Fruit fly (Drosophila melanogaster) whole organism, embryonic: ENCODE data around the gene CG13117.

Source experiments
- BtbVII ChIP-seq: fragments of 200-800 bp; sonication (Bioruptor generic); optimal IDR thresholded peaks from 3 replicates; lab custom pipeline; 2017; ENCODE audit warnings: missing biosample characterization, mild to moderate bottlenecking, missing genetic modification characterization
- C15 ChIP-seq: fragments of 200-800 bp; sonication (Bioruptor generic); IDR thresholded peaks from 3 replicates; pipeline ENCODE4 v1.3.6; 2022; ENCODE audit warnings: missing biosample characterization, missing genetic modification characterization
- CG10321 ChIP-seq: fragments of 200-800 bp; sonication (Bioruptor generic); IDR thresholded peaks from 2 replicates; pipeline ENCODE4 v1.3.6; 2022; ENCODE audit warnings: missing biosample characterization, missing genetic modification characterization
- CG10979 ChIP-seq: fragments of 200-800 bp; sonication (Bioruptor generic); optimal IDR thresholded peaks from 2 replicates; lab custom pipeline; 2018; ENCODE audit warnings: missing biosample characterization, mild to moderate bottlenecking, missing genetic modification characterization, moderate library complexity
- CG12219 ChIP-seq: fragments of 200-800 bp; sonication (Bioruptor generic); optimal IDR thresholded peaks from 3 replicates; lab custom pipeline; 2018; ENCODE audit warnings: missing biosample characterization, mild to moderate bottlenecking, missing genetic modification characterization
- CG1233 ChIP-seq: fragments of 200-800 bp; sonication (Bioruptor generic); optimal IDR thresholded peaks from 4 replicates; lab custom pipeline; 2018; ENCODE audit warnings: missing biosample characterization, mild to moderate bottlenecking, missing genetic modification characterization
- CG13624 ChIP-seq: fragments of 200-800 bp; sonication (Bioruptor generic); optimal IDR thresholded peaks from 2 replicates; lab custom pipeline; 2016; ENCODE audit warnings: missing biosample characterization, missing genetic modification characterization
- CG15073 ChIP-seq: fragments of 200-800 bp; sonication (Bioruptor generic); optimal IDR thresholded peaks from 2 replicates; lab custom pipeline; 2016; ENCODE audit warnings: missing biosample characterization, missing genetic modification characterization
- CG16813 ChIP-seq: fragments of 200-800 bp; sonication (Bioruptor generic); IDR thresholded peaks from 3 replicates; pipeline ENCODE4 v1.3.6; 2022; ENCODE audit warnings: missing biosample characterization, missing genetic modification characterization; ENCODE audit not compliant: partially characterized antibody
- CG16863 ChIP-seq: fragments of 200-800 bp; sonication (Bioruptor generic); optimal IDR thresholded peaks from 3 replicates; lab custom pipeline; 2016; ENCODE audit warnings: missing biosample characterization, missing genetic modification characterization
- CG17359 ChIP-seq: fragments of 200-800 bp; sonication (Bioruptor generic); optimal IDR thresholded peaks from 3 replicates; lab custom pipeline; 2018; ENCODE audit warnings: missing biosample characterization, mild to moderate bottlenecking, missing genetic modification characterization, moderate library complexity
- CG2889 ChIP-seq: fragments of 200-800 bp; sonication (Bioruptor generic); IDR thresholded peaks from 3 replicates; pipeline ENCODE4 v1.3.6; 2022; ENCODE audit warnings: missing biosample characterization, missing genetic modification characterization
- CG32767 ChIP-seq: fragments of 200-800 bp; sonication (Bioruptor generic); IDR thresholded peaks from 2 replicates; pipeline ENCODE4 v1.3.6; 2022; ENCODE audit warnings: missing biosample characterization, missing genetic modification characterization
- CG34224 ChIP-seq: fragments of 200-800 bp; sonication (Bioruptor generic); IDR thresholded peaks from 3 replicates; pipeline ENCODE4 v1.3.6; 2022; ENCODE audit warnings: missing biosample characterization, missing genetic modification characterization; ENCODE audit not compliant: partially characterized antibody
- CG4707 ChIP-seq: fragments of 200-800 bp; sonication (Bioruptor generic); optimal IDR thresholded peaks from 2 replicates; lab custom pipeline; 2018; ENCODE audit warnings: missing biosample characterization, mild to moderate bottlenecking, missing genetic modification characterization, moderate library complexity
- CG5245 ChIP-seq: fragments of 200-800 bp; sonication (Bioruptor generic); optimal IDR thresholded peaks from 3 replicates; lab custom pipeline; 2016; ENCODE audit warnings: missing biosample characterization, missing genetic modification characterization
- CG5953 ChIP-seq: fragments of 200-800 bp; sonication (Bioruptor generic); IDR thresholded peaks from 2 replicates; pipeline ENCODE4 v1.3.6; 2022; ENCODE audit warnings: missing biosample characterization, missing genetic modification characterization
- CG6854 ChIP-seq: fragments of 200-800 bp; sonication (Bioruptor generic); optimal IDR thresholded peaks from 3 replicates; lab custom pipeline; 2017; ENCODE audit warnings: missing biosample characterization, mild to moderate bottlenecking, missing genetic modification characterization
- CG7839 ChIP-seq: fragments of 200-800 bp; sonication (Bioruptor generic); optimal IDR thresholded peaks from 3 replicates; lab custom pipeline; 2018; ENCODE audit warnings: missing biosample characterization, mild to moderate bottlenecking, missing genetic modification characterization, moderate library complexity
- CG7928 ChIP-seq: fragments of 200-800 bp; sonication (Bioruptor generic); optimal IDR thresholded peaks from 2 replicates; lab custom pipeline; 2017; ENCODE audit warnings: missing biosample characterization, mild to moderate bottlenecking, missing genetic modification characterization
- CG9437 ChIP-seq: fragments of 200-800 bp; sonication (Bioruptor generic); optimal IDR thresholded peaks from 2 replicates; lab custom pipeline; 2018; ENCODE audit warnings: missing biosample characterization, mild to moderate bottlenecking, missing genetic modification characterization
- CG9609 ChIP-seq: fragments of 200-800 bp; sonication (Bioruptor generic); optimal IDR thresholded peaks from 3 replicates; lab custom pipeline; 2016; ENCODE audit warnings: missing biosample characterization, missing genetic modification characterization
- CHES-1-like ChIP-seq: fragments of 200-800 bp; sonication (Bioruptor generic); optimal IDR thresholded peaks from 2 replicates; lab custom pipeline; 2016; ENCODE audit warnings: missing biosample characterization, missing genetic modification characterization
- Camta ChIP-seq: fragments of 200-800 bp; sonication (Bioruptor generic); optimal IDR thresholded peaks from 2 replicates; lab custom pipeline; 2016; ENCODE audit warnings: missing biosample characterization, missing genetic modification characterization
- CoRest ChIP-seq: fragments of 200-800 bp; sonication (Bioruptor generic); optimal IDR thresholded peaks from 3 replicates; lab custom pipeline; 2018; ENCODE audit warnings: missing biosample characterization, mild to moderate bottlenecking, missing genetic modification characterization, moderate library complexity
- Doc3 ChIP-seq: fragments of 200-800 bp; sonication (Bioruptor generic); IDR thresholded peaks from 3 replicates; pipeline ENCODE4 v1.3.6; 2022; ENCODE audit warnings: missing biosample characterization, missing genetic modification characterization; ENCODE audit not compliant: partially characterized antibody
- Ets65A ChIP-seq: fragments of 200-800 bp; sonication (Bioruptor generic); peaks from one replicate; lab custom pipeline; 2016; ENCODE audit warnings: missing biosample characterization, missing genetic modification characterization
- Gsc ChIP-seq: fragments of 200-800 bp; sonication (Bioruptor generic); IDR thresholded peaks from 2 replicates; pipeline ENCODE4 v1.3.6; 2022; ENCODE audit warnings: missing biosample characterization, missing genetic modification characterization
- HHEX ChIP-seq: fragments of 200-800 bp; sonication (Bioruptor generic); optimal IDR thresholded peaks from 3 replicates; lab custom pipeline; 2017; ENCODE audit warnings: missing biosample characterization, mild to moderate bottlenecking, missing genetic modification characterization, missing genetic modification reagents
- HmgD ChIP-seq: fragments of 200-800 bp; sonication (Bioruptor generic); optimal IDR thresholded peaks from 3 replicates; lab custom pipeline; 2016; ENCODE audit warnings: missing biosample characterization, missing genetic modification characterization
- Hr3 ChIP-seq: fragments of 200-800 bp; sonication (Bioruptor generic); optimal IDR thresholded peaks from 3 replicates; lab custom pipeline; 2016; ENCODE audit warnings: missing biosample characterization, missing genetic modification characterization
- MESR4 ChIP-seq: fragments of 200-800 bp; sonication (Bioruptor generic); optimal IDR thresholded peaks from 2 replicates; lab custom pipeline; 2018; ENCODE audit warnings: missing biosample characterization, mild to moderate bottlenecking, missing genetic modification characterization, moderate library complexity
- Neu2 ChIP-seq: fragments of 200-800 bp; sonication (Bioruptor generic); optimal IDR thresholded peaks from 3 replicates; lab custom pipeline; 2016; ENCODE audit warnings: missing biosample characterization, missing genetic modification characterization, borderline replicate concordance
- Opbp ChIP-seq: fragments of 200-800 bp; sonication (Bioruptor generic); IDR thresholded peaks from 3 replicates; pipeline ENCODE4 v1.3.6; 2022; ENCODE audit warnings: missing biosample characterization, missing genetic modification characterization; ENCODE audit not compliant: partially characterized antibody
- Spps ChIP-seq: fragments of 200-800 bp; sonication (Bioruptor generic); optimal IDR thresholded peaks from 2 replicates; lab custom pipeline; 2018; ENCODE audit warnings: missing biosample characterization, mild to moderate bottlenecking, missing genetic modification characterization
- Stat92E ChIP-seq, 3 experiments: fragments of >200 bp in 2 of 3; fragments of 200-800 bp in 1 of 3; sonication (Bioruptor generic) in 1 of 3; optimal IDR thresholded peaks; 2 replicates each; lab custom pipeline; 2017 to 2019; ENCODE audit warnings: missing biosample characterization in 3 of 3, missing genetic modification characterization in 3 of 3, mild to moderate bottlenecking in 1 of 3, moderate library complexity in 1 of 3
- crol ChIP-seq: fragments of 200-800 bp; sonication (Bioruptor generic); IDR thresholded peaks from 2 replicates; pipeline ENCODE4 v1.3.6; 2022; ENCODE audit warnings: missing biosample characterization, missing genetic modification characterization
- dmrt11E ChIP-seq: fragments of 200-800 bp; sonication (Bioruptor generic); optimal IDR thresholded peaks from 3 replicates; lab custom pipeline; 2018; ENCODE audit warnings: missing biosample characterization, mild to moderate bottlenecking, missing genetic modification characterization, moderate library complexity
- fd102C ChIP-seq: fragments of 200-800 bp; sonication (Bioruptor generic); optimal IDR thresholded peaks from 2 replicates; lab custom pipeline; 2018; ENCODE audit warnings: missing biosample characterization, mild to moderate bottlenecking, missing genetic modification characterization, moderate library complexity
- gcm ChIP-seq: fragments of 200-800 bp; sonication (Bioruptor generic); optimal IDR thresholded peaks from 2 replicates; lab custom pipeline; 2019; ENCODE audit warnings: missing biosample characterization, mild to moderate bottlenecking, missing genetic modification characterization, moderate library complexity
- gcm2 ChIP-seq: fragments of 200-800 bp; sonication (Bioruptor generic); optimal IDR thresholded peaks from 2 replicates; lab custom pipeline; 2016; ENCODE audit warnings: missing biosample characterization, missing genetic modification characterization
- ind ChIP-seq: fragments of 200-800 bp; sonication (Bioruptor generic); optimal IDR thresholded peaks from 3 replicates; lab custom pipeline; 2016; ENCODE audit warnings: missing biosample characterization, missing genetic modification characterization
- lola ChIP-seq, 3 experiments: fragments of >200 bp in 2 of 3; fragments of 200-800 bp in 1 of 3; sonication (Bioruptor generic) in 1 of 3; optimal IDR thresholded peaks; 2 replicates each; lab custom pipeline; 2017 to 2019; ENCODE audit warnings: missing biosample characterization in 3 of 3, missing genetic modification characterization in 3 of 3, mild to moderate bottlenecking in 1 of 3, moderate library complexity in 1 of 3
- nmo ChIP-seq: fragments of 200-800 bp; sonication (Bioruptor generic); optimal IDR thresholded peaks from 2 replicates; lab custom pipeline; 2018; ENCODE audit warnings: missing biosample characterization, mild to moderate bottlenecking, missing genetic modification characterization, moderate library complexity
- org-1 ChIP-seq: fragments of 200-800 bp; sonication (Bioruptor generic); optimal IDR thresholded peaks from 2 replicates; lab custom pipeline; 2017; ENCODE audit warnings: missing biosample characterization, missing genetic modification characterization
- otp ChIP-seq: fragments of 200-800 bp; sonication (Bioruptor generic); IDR thresholded peaks from 3 replicates; pipeline ENCODE4, ENCODE4 v1.3.6; 2022; ENCODE audit warnings: missing biosample characterization, missing genetic modification characterization
- pum ChIP-seq: fragments of 200-800 bp; sonication (Bioruptor generic); optimal IDR thresholded peaks from 2 replicates; lab custom pipeline; 2016; ENCODE audit warnings: missing biosample characterization, missing genetic modification characterization
- sr ChIP-seq: fragments of 200-800 bp; sonication (Bioruptor generic); IDR thresholded peaks from 3 replicates; pipeline ENCODE4 v1.3.6; 2022; ENCODE audit warnings: missing biosample characterization, missing genetic modification characterization
- ttk ChIP-seq: fragments of 200-800 bp; sonication (Bioruptor generic); IDR thresholded peaks from 2 replicates; pipeline ENCODE4 v2.1.2; 2022; ENCODE audit warnings: missing biosample characterization, missing genetic modification characterization
- unc-4 ChIP-seq: fragments of 200-800 bp; sonication (Bioruptor generic); IDR thresholded peaks from 2 replicates; pipeline ENCODE4 v1.3.6; 2022; ENCODE audit warnings: missing biosample characterization, missing genetic modification characterization; ENCODE audit not compliant: partially characterized antibody

CG13117 gene

dm6 chr2L:9774980-9775628 is 38.7 kb downstream of the CG13117 start, which contains the start of the genes ppk11 and ppk16 (continued):
- TF ChIP-seq sr (GFP tag; lab: Robert Waterston, UW) (no peak), unc-4 (GFP tag; lab: Robert Waterston, UW) (no peak), CG17359 (tag; lab: Kevin White, UChicago) (no peak), CG5245 (peak; percentile 24), ind (GFP tag; lab: Kevin White, UChicago) (no peak), pum (GFP tag; lab: Kevin White, UChicago) (no peak), HmgD (GFP tag; lab: Kevin White, UChicago) (no peak), CoRest (peak; percentile 1), CG4707 (GFP tag; lab: Kevin White, UChicago) (no peak), otp (GFP tag; lab: Robert Waterston, UW) (peak; percentile 50; the same call in 1 of the 3 replicates), Neu2 (GFP tag; lab: Kevin White, UChicago) (no peak), CHES-1-like (peak; percentile 26), CG10321 (GFP tag; lab: Robert Waterston, UW) (no peak), Hr3 (GFP tag; lab: Kevin White, UChicago) (no peak), CG32767 (GFP tag; lab: Robert Waterston, UW) (no peak), C15 (GFP tag; lab: Robert Waterston, UW) (no peak), nmo (GFP tag; lab: Kevin White, UChicago) (no peak), Ets65A (GFP tag; lab: Kevin White, UChicago) (no peak), Opbp (no peak), CG9437 (GFP tag; lab: Kevin White, UChicago) (no peak), Gsc (GFP tag; lab: Robert Waterston, UW) (no peak), BtbVII (GFP tag; lab: Kevin White, UChicago) (peak; percentile 15), MESR4 (GFP tag; lab: Kevin White, UChicago) (no peak), CG7928 (GFP tag; lab: Kevin White, UChicago) (no peak), CG5953 (no peak), CG10979 (tag; lab: Kevin White, UChicago) (no peak), CG6854 (GFP tag; lab: Kevin White, UChicago) (no peak), CG1233 (GFP tag; lab: Kevin White, UChicago) (no peak), CG12219 (GFP tag; lab: Kevin White, UChicago) (no peak), gcm (GFP tag; lab: Kevin White, UChicago) (no peak), lola (GFP tag; optimal IDR thresholded peaks at IDR 0.05; lab: Kevin White, UChicago) (no peak), CG9609 (GFP tag; lab: Kevin White, UChicago) (peak; percentile 10), Camta (GFP tag; lab: Kevin White, UChicago) (peak; percentile 23), CG15073 (GFP tag; lab: Kevin White, UChicago) (no peak), Doc3 (GFP tag; lab: Robert Waterston, UW) (no peak), org-1 (GFP tag; lab: Kevin White, UChicago) (peak; percentile 23), fd102C (no peak), CG34224 (no peak), Stat92E (GFP tag; optimal IDR thresholded peaks at IDR 0.05; lab: Kevin White, UChicago) (no peak), CG13624 (GFP tag; lab: Kevin White, UChicago) (no peak), CG7839 (tag; lab: Kevin White, UChicago) (no peak), ttk (no peak), CG16813 (GFP tag; lab: Robert Waterston, UW) (no peak), CG2889 (GFP tag; lab: Robert Waterston, UW) (no peak), crol (GFP tag; lab: Robert Waterston, UW) (no peak), Spps (tag; lab: Kevin White, UChicago) (no peak), gcm2 (GFP tag; lab: Kevin White, UChicago) (no peak), HHEX (GFP tag; lab: Kevin White, UChicago) (no peak), CG16863 (GFP tag; lab: Kevin White, UChicago) (no peak), dmrt11E (tag; lab: Kevin White, UChicago) (no peak)
